Worm (Caenorhabditis elegans): Measurements from ENCODE around the gene alh-8.
A peak's percentile ranks its signal among the peaks of the same experiment; 100 is the strongest.

DNA sequence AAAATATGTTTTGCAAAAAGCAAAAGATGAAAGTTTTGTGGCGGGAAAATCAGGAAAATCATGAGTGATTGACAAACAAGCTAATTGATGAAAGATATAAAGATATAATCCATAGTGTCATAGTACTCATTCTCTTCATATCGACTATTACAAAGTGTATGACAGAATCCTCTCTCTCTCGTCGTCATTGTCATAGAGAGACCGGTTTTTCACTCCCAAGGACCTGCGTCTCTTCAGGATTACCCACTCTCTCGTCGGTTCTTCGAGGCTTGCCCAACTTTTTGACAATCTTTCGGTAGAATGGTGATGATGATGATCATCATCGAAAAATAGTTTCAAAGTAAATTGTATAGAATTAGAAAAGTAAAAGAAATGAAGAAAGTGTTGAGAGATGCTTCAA lies 8.5 kb downstream of the alh-8 start:
- no peak for TF ChIP-seq ZK546.5 (tag; optimal IDR thresholded peaks at IDR 0.05)
- no peak for TF ChIP-seq lin-13 (GFP tag; optimal IDR thresholded peaks at IDR 0.05)
- TF ChIP-seq unc-39 (tag; optimal IDR thresholded peaks at IDR 0.05): no peak
- TF ChIP-seq unc-62 (GFP tag; optimal IDR thresholded peaks at IDR 0.05): no peak
- TF ChIP-seq dmd-4 (tag; optimal IDR thresholded peaks at IDR 0.05): no peak
- TF ChIP-seq fos-1 (tag; optimal IDR thresholded peaks at IDR 0.05): peak; percentile 57
- no peak for TF ChIP-seq nhr-77 (tag; optimal IDR thresholded peaks at IDR 0.05)

All from whole organism, L2 larva.